Fruit fly (Drosophila melanogaster) ovary, adult (tissue): ENCODE results near the gene ovo.

Experiments used
- CG17801 ChIP-seq: fragments of 200-800 bp; optimal IDR thresholded peaks from 2 replicates; lab custom pipeline; 2019; ENCODE audit warnings: missing biosample characterization, mild to moderate bottlenecking, missing genetic modification characterization, moderate library complexity; ENCODE audit not compliant: partially characterized antibody

The ovo gene

DNA sequence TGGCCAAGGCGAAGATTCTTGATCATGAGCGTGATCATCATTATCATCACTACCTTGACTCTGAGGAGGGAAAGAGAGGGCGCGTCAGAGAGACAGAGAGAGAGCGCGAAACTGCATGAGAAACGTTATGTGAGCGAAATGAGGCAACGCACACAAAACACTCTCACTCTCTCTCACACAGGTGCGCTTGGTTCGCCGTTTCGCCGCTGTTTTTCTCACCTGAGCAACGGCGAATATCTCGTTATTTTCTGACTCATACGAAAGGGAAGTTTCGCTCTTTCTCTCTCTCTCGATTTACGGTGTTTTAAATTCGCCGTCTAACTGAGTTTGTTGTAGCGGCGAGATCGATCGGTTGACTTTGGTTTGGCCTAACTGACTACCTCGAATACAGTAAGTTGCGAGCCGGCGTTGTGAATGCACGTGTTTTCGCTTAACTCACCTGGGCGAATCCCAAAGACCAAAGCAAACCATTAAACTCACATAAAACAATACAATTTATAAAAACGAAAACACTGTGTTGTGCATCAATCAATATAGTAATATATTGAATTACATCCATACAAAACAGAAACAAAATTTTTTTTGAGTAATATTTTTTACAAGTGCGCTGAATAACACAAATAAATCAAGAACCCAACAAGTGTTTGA, at the start of gene ovo:
TSS of gene ovo (plus strand) at position 388 of the 648 bp plus-strand sequence.
- no peak for TF ChIP-seq CG17801

- no peak for TF ChIP-seq CG17801
Observed at dm6 chrX:4999024-4999423, 49.0 kb upstream of the ovo start.

DNA sequence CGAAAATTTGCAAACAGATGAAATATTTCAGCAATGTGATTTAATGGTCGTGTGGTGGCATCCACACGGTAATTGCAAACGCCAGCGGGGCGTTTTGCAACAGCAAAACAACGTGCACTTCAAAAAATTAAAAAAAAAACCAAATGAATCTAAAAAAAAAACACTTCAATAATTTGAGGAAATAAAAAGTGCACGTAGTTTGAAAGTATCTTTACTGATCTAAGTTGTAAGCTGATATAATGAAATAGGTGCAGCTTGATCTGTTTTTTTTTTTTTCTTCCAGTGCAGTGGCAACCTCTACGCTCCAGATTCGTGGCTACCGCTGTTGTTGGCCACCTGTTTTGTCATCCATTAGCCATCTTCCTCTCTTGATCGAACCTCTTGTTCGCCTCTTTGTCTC, 45.3 kb upstream of the ovo start:
- TF ChIP-seq CG17801 = no peak

DNA sequence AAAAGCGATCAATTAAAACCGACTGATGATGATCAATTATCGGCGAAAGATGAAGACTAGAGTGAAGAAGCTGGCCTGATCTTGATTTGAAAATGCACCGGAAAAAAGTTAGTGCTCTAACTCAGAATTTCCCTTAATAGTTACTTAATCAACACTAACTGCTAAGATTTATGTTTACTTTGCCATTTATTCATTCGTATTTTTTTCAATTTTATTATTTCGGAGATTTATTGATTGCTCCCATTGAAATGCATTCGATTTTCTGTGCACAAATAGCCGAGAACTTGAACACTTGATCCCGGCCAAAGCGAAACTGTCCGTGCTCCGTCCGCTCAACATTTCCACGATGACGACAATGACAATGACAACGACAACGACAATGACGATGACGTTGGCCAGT, 38.0 kb upstream of the ovo start:
- no peak for TF ChIP-seq CG17801

dm6 chrX:5013011-5013410, 35.1 kb upstream of the ovo start:
- no peak for TF ChIP-seq CG17801

DNA sequence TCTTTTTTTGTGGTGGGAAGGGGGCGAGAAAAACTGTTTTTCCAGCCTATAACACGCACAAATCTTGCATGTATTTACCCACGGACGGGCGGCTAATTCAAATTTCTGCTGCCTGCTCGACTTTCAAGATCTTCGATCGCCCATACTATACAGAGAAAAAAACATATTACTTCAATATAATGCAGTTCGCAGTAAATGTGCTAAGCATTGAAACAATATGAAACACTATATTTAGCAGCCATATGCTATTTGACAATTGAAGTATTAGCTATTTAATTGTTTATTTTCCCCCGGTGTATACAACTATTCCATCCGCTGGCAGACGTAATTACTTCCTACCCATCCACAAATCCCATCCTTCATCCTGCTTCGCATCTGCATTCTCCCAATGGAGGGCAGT, 33.4 kb upstream of the ovo start:
- no peak for TF ChIP-seq CG17801

dm6 chrX:5019040-5019439, 29.0 kb upstream of the ovo start:
- TF ChIP-seq CG17801 = no peak

DNA sequence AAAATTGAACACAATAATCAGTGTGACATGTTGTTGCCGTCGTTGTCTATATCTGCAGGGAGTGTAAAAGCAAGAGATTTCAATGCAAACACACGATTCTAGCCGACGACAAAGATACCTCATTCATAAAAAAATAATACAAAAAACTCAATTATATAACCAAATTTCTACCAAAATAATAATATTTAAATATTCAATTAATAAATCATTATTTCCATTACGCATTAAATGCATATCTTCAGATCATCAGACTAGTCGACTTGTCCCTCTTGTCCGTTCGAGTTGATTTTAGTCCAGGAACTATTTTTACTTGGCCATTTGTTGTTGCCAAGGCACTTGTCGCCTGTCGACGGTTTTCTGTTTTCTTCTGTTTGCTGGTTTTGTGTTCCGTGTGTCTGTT, 28.0 kb upstream of the ovo start:
- no peak for TF ChIP-seq CG17801

dm6 chrX:5025283-5025682, 22.8 kb upstream of the ovo start:
- no peak for TF ChIP-seq CG17801

- no peak for TF ChIP-seq CG17801
Observed at dm6 chrX:5026024-5026623, 21.9 kb upstream of the ovo start.

DNA sequence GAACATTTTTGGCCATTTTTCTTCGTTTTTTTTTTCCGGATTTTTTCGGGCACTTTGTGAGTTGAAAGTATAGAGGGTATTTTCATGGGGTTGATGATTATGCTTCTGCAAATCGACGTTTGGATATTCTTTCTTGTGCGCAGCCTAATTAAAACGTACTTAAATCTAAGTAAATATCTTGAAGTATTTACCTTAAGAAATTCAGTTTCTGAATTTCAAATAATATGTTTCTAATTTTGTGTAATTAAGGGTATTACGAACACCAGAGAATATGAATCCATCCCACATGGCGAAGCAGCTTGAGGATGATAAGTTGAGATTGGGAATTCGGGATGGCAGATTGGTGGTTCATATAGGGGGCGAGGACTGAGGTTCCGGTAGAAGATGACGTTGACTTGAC, 21.4 kb upstream of the ovo start:
- TF ChIP-seq CG17801 = no peak

dm6 chrX:5027322-5027721, 20.8 kb upstream of the ovo start:
- no peak for TF ChIP-seq CG17801

- TF ChIP-seq CG17801 = no peak
Observed at dm6 chrX:5030110-5030663, 17.9 kb upstream of the ovo start.

- TF ChIP-seq CG17801 = no peak
Observed at dm6 chrX:5031297-5031696, 16.8 kb upstream of the ovo start.

DNA sequence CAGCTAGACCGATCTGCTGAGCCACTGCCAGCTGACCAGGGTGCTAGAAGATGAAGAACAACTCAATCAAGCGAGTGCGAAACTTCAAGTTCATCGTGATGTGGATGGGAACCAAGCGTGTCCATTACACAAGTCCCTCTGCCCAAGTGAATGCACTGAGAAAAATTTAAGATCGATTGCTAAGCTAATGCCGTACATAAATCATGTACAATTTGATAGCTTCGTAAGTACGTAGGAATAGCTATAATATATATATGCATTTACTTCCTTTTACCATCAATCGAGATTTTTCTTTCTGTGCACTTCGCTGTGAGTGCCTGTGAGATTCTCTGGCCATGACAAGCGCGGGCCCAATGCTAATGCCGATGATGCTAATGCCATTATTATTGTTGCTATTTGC, 9.7 kb upstream of the ovo start:
- TF ChIP-seq CG17801 = no peak

DNA sequence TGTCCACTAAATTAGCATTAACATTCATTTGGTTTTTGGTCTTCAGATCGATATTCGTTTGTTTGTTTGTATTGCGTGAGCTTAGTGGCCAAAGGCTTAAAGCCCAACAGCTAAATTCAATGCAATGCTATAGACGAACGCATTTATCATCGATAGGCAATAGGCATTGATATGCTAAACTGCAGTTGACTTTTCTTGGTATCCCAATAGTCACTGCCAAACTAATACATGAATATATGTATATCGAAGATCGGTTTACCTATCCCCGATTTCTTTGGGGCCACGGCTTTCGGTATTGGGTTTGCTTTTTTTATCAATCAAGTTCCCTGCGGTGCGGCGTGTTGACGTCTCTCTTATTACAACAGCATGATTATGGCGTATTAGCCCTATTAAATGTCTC, 8.0 kb upstream of the ovo start:
- no peak for TF ChIP-seq CG17801

DNA sequence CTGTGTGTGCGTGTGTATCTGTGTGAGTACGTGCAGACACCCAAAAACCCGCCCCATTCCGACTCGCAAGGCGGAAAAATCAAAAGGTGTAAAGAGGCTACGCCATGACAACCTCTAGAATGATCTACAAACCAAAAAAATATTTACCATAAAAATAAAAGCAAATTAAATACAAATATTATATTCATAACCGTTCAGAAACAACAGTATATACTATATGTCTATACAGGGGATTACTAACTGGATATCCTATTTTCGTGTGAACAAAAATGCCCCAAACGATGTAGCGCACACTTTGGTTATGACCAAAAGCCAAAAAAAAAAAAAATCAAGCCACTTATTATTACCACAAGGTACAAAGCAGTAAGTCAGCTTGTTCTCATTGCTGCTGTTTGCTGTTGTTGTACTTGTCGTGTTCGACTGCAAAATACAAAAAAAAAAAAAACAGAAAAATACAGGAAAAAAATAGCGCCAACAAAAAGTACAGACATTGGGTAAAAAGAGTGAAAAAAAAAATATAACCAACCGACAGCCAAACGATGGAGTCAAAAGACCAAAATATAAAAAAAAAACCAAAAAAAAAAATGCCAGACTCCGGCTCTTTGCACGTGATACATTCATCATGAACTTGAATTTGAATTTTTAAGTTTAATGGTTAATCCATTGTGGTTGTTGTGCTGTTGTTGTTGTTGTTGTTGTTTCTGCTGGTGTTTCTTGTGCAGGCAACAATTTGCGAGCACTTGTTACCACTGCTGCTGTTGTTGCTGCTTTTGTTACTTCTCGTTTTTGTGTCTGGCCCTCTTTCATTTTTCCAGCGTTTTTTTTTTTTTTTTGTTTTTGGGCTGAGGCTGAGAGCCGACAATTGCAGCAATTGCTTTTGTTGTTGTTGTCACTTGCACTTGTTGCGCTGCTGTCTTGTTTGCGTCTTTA, 6.3 kb upstream of the ovo start:
- no peak for TF ChIP-seq CG17801
